Worm (Caenorhabditis elegans): Measurements from ENCODE around the gene C45G9.12.

ce11 chrIII:5036158-5036557 lies 35.3 kb downstream of the C45G9.12 start, which contains the start of gene C45G9.6:
- no peak for TF ChIP-seq lin-39 (tag; optimal IDR thresholded peaks at IDR 0.05)
- TF ChIP-seq nhr-10 (tag; optimal IDR thresholded peaks at IDR 0.05): no peak
- no peak for TF ChIP-seq blmp-1 (tag; optimal IDR thresholded peaks at IDR 0.05; ENCODE audit: insufficient read depth)
- TF ChIP-seq R02D3.7 (tag; optimal IDR thresholded peaks at IDR 0.05): no peak
- no peak for TF ChIP-seq nhr-6 (tag; optimal IDR thresholded peaks at IDR 0.05)

Data from whole organism, L2 larva.